Worm (Caenorhabditis elegans): ENCODE measurements around the gene B0334.13.

ce11 chrII:11518184-11518583 lies 30.1 kb downstream of the B0334.13 start, which contains the start of gene B0334.10:
- no peak for TF ChIP-seq ama-1 (optimal IDR thresholded peaks at IDR 0.05)
- no peak for TF ChIP-seq tbx-37 (GFP tag; conservative IDR thresholded peaks at IDR 0.05)
- no peak for TF ChIP-seq aly-1 (tag; optimal IDR thresholded peaks at IDR 0.05)
- no peak for TF ChIP-seq hmbx-1 (tag; optimal IDR thresholded peaks at IDR 0.05)
- TF ChIP-seq ets-7 (tag; optimal IDR thresholded peaks at IDR 0.05), result no peak
- no peak for TF ChIP-seq F13C5.2 (tag; optimal IDR thresholded peaks at IDR 0.05)
- no peak for TF ChIP-seq flt-1 (GFP tag; IDR thresholded peaks at IDR 0.05)
- TF ChIP-seq scrt-1 (GFP tag; IDR thresholded peaks at IDR 0.05), result no peak
- no peak for TF ChIP-seq hnd-1 (tag; optimal IDR thresholded peaks at IDR 0.05)
- TF ChIP-seq tra-4 (tag; optimal IDR thresholded peaks at IDR 0.05), result no peak
- TF ChIP-seq hmg-4 (GFP tag; optimal IDR thresholded peaks at IDR 0.05), result no peak
- TF ChIP-seq B0310.2 (tag; optimal IDR thresholded peaks at IDR 0.05), result no peak
